Worm (Caenorhabditis elegans) whole organism, mixed stage, embryonic: ENCODE measurements around the gene slc-17.2.

ENCODE experiments used
- bed-3 ChIP-seq: fragments of 200-800 bp; sonication (Bioruptor generic); optimal IDR thresholded peaks from 3 replicates; lab custom pipeline; 2018; ENCODE audit warnings: mild to moderate bottlenecking, missing genetic modification characterization, moderate library complexity, missing compliant biosample characterization
- lin-13 ChIP-seq: fragments of 150-350 bp; optimal IDR thresholded peaks from 2 replicates; lab custom pipeline; 2014; ENCODE audit warnings: missing biosample characterization, missing genetic modification characterization
- lsy-2 ChIP-seq: fragments of 150-350 bp; optimal IDR thresholded peaks from 2 replicates; lab custom pipeline; 2014; ENCODE audit warnings: missing biosample characterization, missing genetic modification characterization
- mep-1 ChIP-seq: fragments of 150-350 bp; optimal IDR thresholded peaks from 2 replicates; lab custom pipeline; 2017; ENCODE audit warnings: missing biosample characterization, missing genetic modification reagents, missing genetic modification characterization, inconsistent platforms
- nhr-12 ChIP-seq: fragments of 150-350 bp; optimal IDR thresholded peaks from 2 replicates; lab custom pipeline; 2014; ENCODE audit warnings: missing biosample characterization, missing genetic modification characterization
- nhr-237 ChIP-seq: fragments of 150-350 bp; optimal IDR thresholded peaks from 2 replicates; lab custom pipeline; 2014; ENCODE audit warnings: missing biosample characterization, missing genetic modification characterization
- nhr-76 ChIP-seq: sonication (generic microtip); optimal IDR thresholded peaks from 2 replicates; lab custom pipeline; 2017; ENCODE audit warnings: missing biosample characterization, missing genetic modification characterization
- ztf-11 ChIP-seq: fragments of 150-350 bp; optimal IDR thresholded peaks from 2 replicates; lab custom pipeline; 2014; ENCODE audit warnings: missing biosample characterization, missing genetic modification characterization

DNA sequence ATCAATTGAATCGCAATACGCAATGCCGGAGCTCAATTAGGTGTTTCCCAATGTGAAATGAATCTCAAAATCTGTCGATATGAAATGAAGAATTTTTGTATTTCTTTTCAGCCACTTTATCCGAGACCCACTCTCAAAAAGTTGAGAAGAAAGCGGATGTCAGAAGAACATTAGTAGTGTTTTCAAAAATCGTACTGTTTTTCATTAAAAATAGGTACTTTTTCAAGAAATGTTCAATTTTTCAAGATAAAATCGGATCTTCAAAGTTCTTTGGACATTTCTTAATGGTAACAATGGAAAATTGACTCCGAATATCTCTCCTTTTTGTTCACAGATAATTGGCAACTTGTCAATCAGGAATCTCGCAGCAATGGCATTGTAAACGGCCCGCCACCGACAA lies 28.7 kb downstream of the slc-17.2 start, which contains the start of gene flp-25:
- TF ChIP-seq nhr-76 (tag; lab: Kevin White, UChicago) (no peak), bed-3 (GFP tag; lab: Kevin White, UChicago) (no peak), nhr-237 (tag; lab: Kevin White, UChicago) (no peak), lsy-2 (no peak), mep-1 (tag; lab: Kevin White, UChicago) (no peak), nhr-12 (tag; lab: Kevin White, UChicago) (no peak), lin-13 (tag; lab: Kevin White, UChicago) (no peak), ztf-11 (no peak)
